Worm (Caenorhabditis elegans): ENCODE measurements around the gene morc-1.

Gene morc-1

DNA sequence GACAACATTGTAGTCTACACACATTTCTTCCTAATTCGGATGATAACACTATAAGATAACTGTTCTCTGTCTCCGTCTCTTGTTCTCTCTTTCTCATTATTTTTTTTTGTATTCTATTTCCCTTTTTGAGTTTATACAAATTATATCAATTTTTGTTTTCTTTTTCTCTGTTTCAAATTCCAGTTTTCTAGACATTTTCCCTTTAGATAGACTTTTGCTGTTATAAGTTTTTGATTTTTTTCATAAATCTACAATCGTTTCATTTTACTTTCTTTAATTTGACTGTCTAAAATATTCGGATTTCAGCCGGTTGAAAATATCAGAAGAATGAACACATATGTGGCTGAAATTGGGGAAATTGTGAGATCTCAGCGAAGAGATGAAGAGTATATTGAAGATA, 29.4 kb upstream of the morc-1 start, which contains the start of gene prx-10:
Gene prx-10 (plus strand): TSS at position 301 of the 400 bp plus-strand sequence.
- TF ChIP-seq peb-1 (tag; optimal IDR thresholded peaks at IDR 0.05) (no peak), fos-1 (tag; optimal IDR thresholded peaks at IDR 0.05) (peak; percentile 13)

DNA sequence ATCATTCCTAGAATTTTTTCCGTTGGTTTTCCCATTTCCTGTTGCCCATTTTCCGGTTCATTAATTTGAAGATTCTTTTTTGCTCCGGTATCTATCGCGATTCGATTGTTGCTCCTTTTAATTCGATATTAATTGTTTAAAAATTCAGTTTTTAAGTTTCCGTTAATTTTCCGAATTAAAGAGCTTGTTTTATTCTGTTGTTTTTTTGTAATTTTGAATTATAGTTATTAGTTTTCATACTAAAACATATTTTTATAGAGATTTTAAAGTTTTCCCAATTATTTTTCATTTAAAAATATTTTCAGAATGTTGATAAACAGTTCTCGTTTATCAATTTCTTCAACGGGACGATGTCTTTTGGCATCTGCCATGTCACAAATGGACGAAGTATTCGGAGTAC, 27.6 kb upstream of the morc-1 start, which contains the start of gene mrps-26:
Gene mrps-26 (plus strand): TSS at position 301 of the 400 bp plus-strand sequence.
- TF ChIP-seq egl-27 (tag; optimal IDR thresholded peaks at IDR 0.05) (no peak), ztf-1 (GFP tag; conservative IDR thresholded peaks at IDR 0.05) (no peak), R02D3.7 (tag; optimal IDR thresholded peaks at IDR 0.05) (no peak), ama-1 (optimal IDR thresholded peaks at IDR 0.05) (no peak), ztf-11 (tag; optimal IDR thresholded peaks at IDR 0.05) (no peak), unc-39 (tag; optimal IDR thresholded peaks at IDR 0.05) (no peak), lin-13 (GFP tag; optimal IDR thresholded peaks at IDR 0.05) (no peak), zag-1 (tag; optimal IDR thresholded peaks at IDR 0.05) (no peak), lsy-2 (tag; optimal IDR thresholded peaks at IDR 0.05) (no peak), ZK546.5 (tag; optimal IDR thresholded peaks at IDR 0.05) (no peak), F13H6.1 (tag; optimal IDR thresholded peaks at IDR 0.05) (no peak), gmeb-1 (tag; optimal IDR thresholded peaks at IDR 0.05) (no peak), sma-3 (GFP tag; optimal IDR thresholded peaks at IDR 0.05) (no peak), mab-5 (tag; optimal IDR thresholded peaks at IDR 0.05) (no peak)

DNA sequence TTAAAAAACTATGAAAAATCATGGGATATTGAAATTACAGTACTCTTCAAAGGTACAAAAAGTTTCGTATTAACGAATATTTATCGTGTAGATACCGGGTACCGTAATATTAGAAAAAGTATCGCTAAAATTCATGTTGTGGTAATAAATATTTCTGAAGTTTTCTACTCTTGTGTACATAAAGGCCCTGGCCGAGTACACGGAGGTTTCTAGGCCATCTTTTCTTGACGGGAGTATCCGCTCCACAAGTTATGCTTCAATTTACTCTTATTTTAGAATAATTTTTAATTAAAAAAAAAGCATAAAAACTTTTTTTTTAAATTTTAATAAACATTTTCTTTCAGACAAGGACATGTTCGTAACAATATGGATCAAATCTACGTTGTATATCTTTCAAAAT, 26.4 kb upstream of the morc-1 start:
- TF ChIP-seq elt-3 (tag; optimal IDR thresholded peaks at IDR 0.05) (no peak), nhr-6 (tag; optimal IDR thresholded peaks at IDR 0.05) (no peak), fos-1 (tag; optimal IDR thresholded peaks at IDR 0.05) (no peak), mab-5 (tag; optimal IDR thresholded peaks at IDR 0.05) (no peak), ceh-82 (tag; optimal IDR thresholded peaks at IDR 0.05) (no peak), unc-55 (GFP tag; optimal IDR thresholded peaks at IDR 0.05) (no peak), ztf-11 (tag; optimal IDR thresholded peaks at IDR 0.05) (no peak), ceh-16 (tag; optimal IDR thresholded peaks at IDR 0.05) (no peak), nhr-11 (tag; optimal IDR thresholded peaks at IDR 0.05) (no peak), sem-4 (tag; optimal IDR thresholded peaks at IDR 0.05) (no peak), elt-1 (tag; optimal IDR thresholded peaks at IDR 0.05) (no peak), aly-2 (tag; optimal IDR thresholded peaks at IDR 0.05) (no peak)

DNA sequence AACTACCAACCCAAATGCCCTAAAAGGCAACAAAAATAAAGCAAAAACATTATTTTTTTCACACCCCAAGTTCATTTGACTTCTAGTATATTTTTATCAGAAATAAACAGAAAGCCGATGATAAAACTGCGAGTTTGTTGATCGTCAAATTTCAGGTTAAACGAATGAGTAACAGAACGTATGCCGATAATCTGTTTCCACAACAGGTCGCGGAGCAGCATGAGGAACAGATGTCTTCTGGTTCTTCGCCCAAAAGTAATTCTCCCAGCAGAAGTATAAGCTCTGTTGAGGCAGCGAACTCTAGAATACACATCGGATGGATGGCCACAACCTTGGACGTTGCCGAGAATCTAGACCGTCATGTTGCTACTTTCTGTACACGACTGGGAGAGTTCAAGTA, 23.7 kb upstream of the morc-1 start, which contains the start of gene prmt-5:
Gene prmt-5 (plus strand): TSS at position 141 of the 400 bp plus-strand sequence.
- TF ChIP-seq elt-3 (tag; optimal IDR thresholded peaks at IDR 0.05), result no peak
- peak; percentile 41 for TF ChIP-seq nhr-129 (tag; optimal IDR thresholded peaks at IDR 0.05)
- peak; percentile 34 for TF ChIP-seq lin-13 (GFP tag; optimal IDR thresholded peaks at IDR 0.05)
- no peak for TF ChIP-seq sma-9 (GFP tag; optimal IDR thresholded peaks at IDR 0.05)
- no peak for TF ChIP-seq sma-9 (tag; optimal IDR thresholded peaks at IDR 0.05)
- TF ChIP-seq mab-5 (tag; optimal IDR thresholded peaks at IDR 0.05), result no peak
- TF ChIP-seq nhr-21 (tag; optimal IDR thresholded peaks at IDR 0.05), result peak; percentile 46
- peak; percentile 8 for TF ChIP-seq F13H6.1 (tag; optimal IDR thresholded peaks at IDR 0.05)
- TF ChIP-seq fos-1 (tag; optimal IDR thresholded peaks at IDR 0.05), result no peak
- no peak for TF ChIP-seq ceh-82 (tag; optimal IDR thresholded peaks at IDR 0.05)
- TF ChIP-seq blmp-1 (tag; optimal IDR thresholded peaks at IDR 0.05; ENCODE audit: insufficient read depth), result no peak
- TF ChIP-seq ama-1 (optimal IDR thresholded peaks at IDR 0.05), result peak; percentile 65
- no peak for TF ChIP-seq lsy-2 (tag; optimal IDR thresholded peaks at IDR 0.05)
- TF ChIP-seq lin-11 (tag; optimal IDR thresholded peaks at IDR 0.05), result no peak
- peak; percentile 24 for TF ChIP-seq Y55F3AM.14 (GFP tag; optimal IDR thresholded peaks at IDR 0.05)
- TF ChIP-seq zag-1 (tag; optimal IDR thresholded peaks at IDR 0.05), result no peak
- TF ChIP-seq alr-1 (tag; optimal IDR thresholded peaks at IDR 0.05), result no peak
- peak; percentile 53 for TF ChIP-seq ztf-4 (tag; optimal IDR thresholded peaks at IDR 0.05)
- TF ChIP-seq sma-3 (GFP tag; optimal IDR thresholded peaks at IDR 0.05), result peak; percentile 45

DNA sequence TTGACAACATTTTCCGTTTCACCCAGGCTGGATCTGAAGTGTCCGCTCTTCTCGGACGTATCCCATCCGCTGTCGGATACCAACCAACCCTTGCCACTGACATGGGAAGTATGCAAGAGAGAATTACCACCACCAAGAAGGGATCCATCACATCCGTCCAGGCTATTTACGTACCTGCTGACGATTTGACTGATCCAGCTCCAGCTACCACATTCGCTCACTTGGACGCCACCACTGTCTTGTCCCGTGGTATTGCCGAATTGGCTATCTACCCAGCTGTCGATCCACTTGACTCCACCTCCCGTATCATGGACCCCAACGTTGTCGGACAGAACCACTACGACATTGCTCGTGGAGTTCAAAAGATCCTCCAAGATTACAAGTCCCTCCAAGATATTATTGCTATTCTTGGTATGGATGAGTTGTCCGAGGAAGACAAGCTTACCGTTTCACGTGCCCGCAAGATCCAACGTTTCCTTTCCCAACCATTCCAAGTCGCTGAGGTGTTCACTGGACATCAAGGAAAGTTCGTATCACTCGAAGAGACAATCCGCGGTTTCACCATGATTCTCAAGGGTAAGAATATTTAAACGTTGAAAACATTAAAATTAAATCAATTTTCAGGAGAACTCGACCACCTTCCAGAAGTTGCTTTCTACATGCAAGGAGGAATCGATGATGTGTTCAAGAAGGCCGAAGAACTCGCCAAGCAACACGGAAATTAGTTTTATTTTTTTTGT, 23.0 kb upstream of the morc-1 start:
- TF ChIP-seq nhr-23 (tag; optimal IDR thresholded peaks at IDR 0.05) (peak; percentile 35), dmd-4 (tag; optimal IDR thresholded peaks at IDR 0.05) (no peak), F13H6.1 (tag; optimal IDR thresholded peaks at IDR 0.05) (no peak), sma-3 (GFP tag; optimal IDR thresholded peaks at IDR 0.05) (no peak), mab-5 (tag; optimal IDR thresholded peaks at IDR 0.05) (no peak), crh-2 (tag; optimal IDR thresholded peaks at IDR 0.05) (no peak)

Data from whole organism, L2 larva.